Worm (Caenorhabditis elegans) whole organism, L4 larva: ENCODE data around the gene swt-1.
A peak's percentile ranks its signal among the peaks of the same experiment; 100 is the strongest.

Experiments
- F10B5.3 ChIP-seq: sonication (generic microtip); optimal IDR thresholded peaks from 2 replicates; lab custom pipeline; 2016; ENCODE audit warnings: mild to moderate bottlenecking, missing genetic modification characterization, missing compliant biosample characterization
- T20F7.1 ChIP-seq: fragments of 200-800 bp; sonication (Bioruptor generic); optimal IDR thresholded peaks from 2 replicates; lab custom pipeline; 2018; ENCODE audit warnings: mild to moderate bottlenecking, missing genetic modification characterization, missing compliant biosample characterization
- T26A8.4 ChIP-seq: fragments of 200-800 bp; sonication (Bioruptor generic); IDR thresholded peaks from 2 replicates; pipeline ENCODE4 v1.3.6; 2022; ENCODE audit warnings: missing genetic modification characterization, missing compliant biosample characterization
- Y105C5A.15 ChIP-seq: fragments of 200-800 bp; sonication (Bioruptor generic); IDR thresholded peaks from 2 replicates; pipeline ENCODE4 v1.3.6; 2022; ENCODE audit warnings: missing genetic modification characterization, missing compliant biosample characterization
- Y48G9A.11 ChIP-seq: fragments of 200-800 bp; sonication (Bioruptor generic); IDR thresholded peaks from 2 replicates; pipeline ENCODE4 v1.3.6; 2022; ENCODE audit warnings: missing genetic modification reagents, missing genetic modification characterization, missing compliant biosample characterization
- Y5F2A.4 ChIP-seq: fragments of 200-800 bp; sonication (Bioruptor generic); optimal IDR thresholded peaks from 2 replicates; lab custom pipeline; 2018; ENCODE audit warnings: mild to moderate bottlenecking, missing genetic modification characterization, missing compliant biosample characterization
- ZK546.5 ChIP-seq, 2 experiments: sonication (generic microtip); optimal IDR thresholded peaks; 2 replicates each; lab custom pipeline; 2017; ENCODE audit warnings: missing biosample characterization in 2 of 2, missing genetic modification characterization in 2 of 2
- aha-1 ChIP-seq: fragments of 150-350 bp; peaks from one replicate; lab custom pipeline; 2014; ENCODE audit warnings: missing biosample characterization, missing genetic modification characterization
- attf-4 ChIP-seq: sonication (generic microtip); optimal IDR thresholded peaks from 3 replicates; lab custom pipeline; 2017; ENCODE audit warnings: missing biosample characterization, missing genetic modification characterization
- ceh-20 ChIP-seq: fragments of 200-800 bp; sonication (Bioruptor generic); IDR thresholded peaks from 2 replicates; pipeline ENCODE4 v1.3.6; 2022; ENCODE audit warnings: missing genetic modification reagents, missing genetic modification characterization, missing compliant biosample characterization
- ceh-28 ChIP-seq: fragments of 150-350 bp; optimal IDR thresholded peaks from 2 replicates; lab custom pipeline; 2014; ENCODE audit warnings: missing biosample characterization, missing genetic modification reagents, missing genetic modification characterization
- cey-2 ChIP-seq: sonication (generic microtip); optimal IDR thresholded peaks from 3 replicates; lab custom pipeline; 2017; ENCODE audit warnings: missing genetic modification characterization, mild to moderate bottlenecking, missing compliant biosample characterization, antibody characterized with exemption, borderline replicate concordance; ENCODE audit not compliant: insufficient read depth
- daf-16 ChIP-seq, 3 experiments: sonication (generic microtip); optimal IDR thresholded peaks; 2 replicates each; lab custom pipeline; 2016 to 2017; ENCODE audit warnings: missing genetic modification characterization in 3 of 3, missing genetic modification reagents in 3 of 3, mild to moderate bottlenecking in 2 of 3, missing compliant biosample characterization in 2 of 3, missing biosample characterization in 1 of 3, moderate library complexity in 1 of 3
- daf-19 ChIP-seq: fragments of 200-800 bp; sonication (Bioruptor generic); conservative IDR thresholded peaks from 2 replicates; pipeline ENCODE4 v1.3.6; 2022; ENCODE audit warnings: missing genetic modification characterization, missing compliant biosample characterization
- dmd-8 ChIP-seq: fragments of 200-800 bp; sonication (Bioruptor generic); IDR thresholded peaks from 2 replicates; pipeline ENCODE4 v1.3.6; 2022; ENCODE audit warnings: missing genetic modification characterization, missing compliant biosample characterization
- dve-1 ChIP-seq: sonication (generic microtip); optimal IDR thresholded peaks from 2 replicates; lab custom pipeline; 2017; ENCODE audit warnings: antibody characterized with exemption, mild to moderate bottlenecking, missing genetic modification characterization, missing compliant biosample characterization; ENCODE audit not compliant: insufficient read depth
- egl-43 ChIP-seq: fragments of 200-800 bp; sonication (Bioruptor generic); IDR thresholded peaks from 2 replicates; pipeline ENCODE4 v1.3.6; 2022; ENCODE audit warnings: missing genetic modification reagents, missing genetic modification characterization, missing compliant biosample characterization
- fkh-10 ChIP-seq: fragments of 150-350 bp; optimal IDR thresholded peaks from 2 replicates; lab custom pipeline; 2014; ENCODE audit warnings: missing biosample characterization, missing genetic modification reagents, missing genetic modification characterization
- hlh-11 ChIP-seq: fragments of 200-800 bp; sonication (Bioruptor generic); optimal IDR thresholded peaks from 2 replicates; lab custom pipeline; 2018; ENCODE audit warnings: mild to moderate bottlenecking, missing genetic modification characterization, missing compliant biosample characterization
- hlh-30 ChIP-seq: sonication (generic microtip); optimal IDR thresholded peaks from 2 replicates; lab custom pipeline; 2017; ENCODE audit warnings: antibody characterized with exemption, mild to moderate bottlenecking, missing genetic modification characterization, missing compliant biosample characterization; ENCODE audit not compliant: insufficient read depth
- hmg-1.1 ChIP-seq: fragments of 200-800 bp; sonication (Bioruptor generic); IDR thresholded peaks from 2 replicates; pipeline ENCODE4 v1.3.6; 2022; ENCODE audit warnings: missing genetic modification reagents, missing genetic modification characterization, missing compliant biosample characterization
- lim-7 ChIP-seq: fragments of 200-800 bp; sonication (Bioruptor generic); IDR thresholded peaks from 2 replicates; pipeline ENCODE4 v1.3.6; 2022; ENCODE audit warnings: missing genetic modification characterization, missing compliant biosample characterization
- lin-1 ChIP-seq: fragments of 200-800 bp; sonication (Bioruptor generic); IDR thresholded peaks from 2 replicates; pipeline ENCODE4 v1.3.6; 2022; ENCODE audit warnings: missing genetic modification reagents, missing genetic modification characterization, missing compliant biosample characterization
- lin-29 ChIP-seq: fragments of 200-800 bp; sonication (Bioruptor generic); IDR thresholded peaks from 2 replicates; pipeline ENCODE4 v1.3.6; 2022; ENCODE audit warnings: missing genetic modification reagents, missing genetic modification characterization, missing compliant biosample characterization
- mdt-29 ChIP-seq: fragments of 200-800 bp; sonication (Bioruptor generic); IDR thresholded peaks from 2 replicates; pipeline ENCODE4 v1.3.6; 2022; ENCODE audit warnings: missing genetic modification reagents, missing genetic modification characterization, missing compliant biosample characterization
- mep-1 ChIP-seq: fragments of 150-350 bp; sonication (generic microtip); optimal IDR thresholded peaks from 3 replicates; lab custom pipeline; 2014; ENCODE audit warnings: missing biosample characterization, missing genetic modification characterization
- mes-2 ChIP-seq: sonication (generic microtip); optimal IDR thresholded peaks from 2 replicates; lab custom pipeline; 2016; ENCODE audit warnings: missing genotype, mild to moderate bottlenecking, missing genetic modification characterization, missing compliant biosample characterization; ENCODE audit not compliant: poor library complexity, severe bottlenecking
- nhr-11 ChIP-seq: fragments of 150-350 bp; optimal IDR thresholded peaks from 2 replicates; lab custom pipeline; 2014; ENCODE audit warnings: missing biosample characterization, missing genetic modification characterization
- nhr-237 ChIP-seq: sonication (generic microtip); optimal IDR thresholded peaks from 2 replicates; lab custom pipeline; 2017; ENCODE audit warnings: missing biosample characterization, missing genetic modification characterization
- nhr-28 ChIP-seq: fragments of 150-350 bp; optimal IDR thresholded peaks from 2 replicates; lab custom pipeline; 2014; ENCODE audit warnings: missing biosample characterization, missing genetic modification characterization
- nhr-41 ChIP-seq: fragments of 200-800 bp; sonication (Bioruptor generic); IDR thresholded peaks from 2 replicates; pipeline ENCODE4 v1.3.6; 2022; ENCODE audit warnings: missing genetic modification reagents, missing genetic modification characterization, missing compliant biosample characterization
- nhr-42 ChIP-seq: fragments of 200-800 bp; sonication (Bioruptor generic); IDR thresholded peaks from 2 replicates; pipeline ENCODE4 v1.3.6; 2022; ENCODE audit warnings: missing genetic modification characterization, missing compliant biosample characterization
- nhr-77 ChIP-seq: fragments of 150-350 bp; optimal IDR thresholded peaks from 2 replicates; lab custom pipeline; 2014; ENCODE audit warnings: missing biosample characterization, missing genetic modification characterization
- pha-4 ChIP-seq, 2 experiments: fragments of 150-350 bp in 1 of 2; fragments of 200-800 bp in 1 of 2; sonication (Bioruptor generic) in 1 of 2; IDR thresholded peaks in 1 of 2; optimal IDR thresholded peaks in 1 of 2; 2 replicates each; pipeline versions ENCODE4 v1.3.6 to Lab custom; 2014 to 2022; ENCODE audit warnings: missing genetic modification characterization in 2 of 2, missing genetic modification reagents in 2 of 2, missing biosample characterization in 1 of 2, missing compliant biosample characterization in 1 of 2
- pqm-1 ChIP-seq: sonication (generic microtip); optimal IDR thresholded peaks from 2 replicates; lab custom pipeline; 2017; ENCODE audit warnings: missing biosample characterization, missing genetic modification characterization
- set-16 ChIP-seq: fragments of 200-800 bp; sonication (Bioruptor generic); IDR thresholded peaks from 2 replicates; pipeline ENCODE4 v1.3.6; 2022; ENCODE audit warnings: missing genetic modification reagents, missing genetic modification characterization, missing compliant biosample characterization
- snpc-4 ChIP-seq: fragments of 150-350 bp; optimal IDR thresholded peaks from 2 replicates; lab custom pipeline; 2014; ENCODE audit warnings: missing biosample characterization, missing genetic modification characterization
- unc-130 ChIP-seq: sonication (generic microtip); optimal IDR thresholded peaks from 2 replicates; lab custom pipeline; 2016; ENCODE audit warnings: missing genetic modification reagents, missing genetic modification characterization, missing compliant biosample characterization
- unc-62 ChIP-seq, 3 experiments: fragments of 150-350 bp in 1 of 3; sonication (generic microtip); optimal IDR thresholded peaks in 2 of 3; peaks in 1 of 3; 1 replicate in 1 of 3; 2 replicates in 2 of 3; lab custom pipeline; 2014 to 2017; ENCODE audit warnings: missing biosample characterization in 3 of 3, missing genetic modification characterization in 3 of 3, missing genetic modification reagents in 3 of 3, missing genotype in 1 of 3
- zfp-2 ChIP-seq: sonication (generic microtip); optimal IDR thresholded peaks from 2 replicates; lab custom pipeline; 2016; ENCODE audit warnings: mild to moderate bottlenecking, missing genetic modification characterization, missing compliant biosample characterization
- ztf-11 ChIP-seq: fragments of 150-350 bp; optimal IDR thresholded peaks from 2 replicates; lab custom pipeline; 2014; ENCODE audit warnings: missing biosample characterization, missing genetic modification characterization

The swt-1 gene

ce11 chrIV:274185-274584, 33.1 kb upstream of the swt-1 start, which contains the start of gene sma-10 (continued):
- TF ChIP-seq T20F7.1 (GFP tag; lab: Kevin White, UChicago) (peak; percentile 54), nhr-41 (GFP tag; lab: Robert Waterston, UW) (no peak), cey-2 (tag; lab: Kevin White, UChicago) (peak; percentile 38), lim-7 (GFP tag; lab: Robert Waterston, UW) (no peak), mep-1 (tag; lab: Kevin White, UChicago) (peak; percentile 74), ztf-11 (tag; lab: Kevin White, UChicago) (no peak), hlh-11 (tag; lab: Kevin White, UChicago) (peak; percentile 93), unc-130 (GFP tag; lab: Kevin White, UChicago) (no peak), T26A8.4 (GFP tag; lab: Robert Waterston, UW) (no peak), Y48G9A.11 (no peak), ZK546.5 (tag; optimal IDR thresholded peaks at IDR 0.05; lab: Kevin White, UChicago) (no peak), lin-29 (GFP tag; lab: Robert Waterston, UW) (no peak), ceh-20 (GFP tag; lab: Robert Waterston, UW) (no peak)

- TF ChIP-seq hlh-11 (tag; lab: Kevin White, UChicago) (peak; percentile 28), Y5F2A.4 (GFP tag; lab: Kevin White, UChicago) (no peak), zfp-2 (no peak), daf-16 (GFP tag; optimal IDR thresholded peaks at IDR 0.05; lab: Kevin White, UChicago) (no peak), daf-16 (tag; optimal IDR thresholded peaks at IDR 0.05; lab: Kevin White, UChicago) (peak; percentile 78), pqm-1 (peak; percentile 54), nhr-77 (tag; lab: Kevin White, UChicago) (peak; percentile 57), nhr-28 (peak; percentile 64), dve-1 (tag; lab: Kevin White, UChicago) (peak; percentile 48), mdt-29 (GFP tag; lab: Robert Waterston, UW) (no peak)
Observed at ce11 chrIV:275146-275545, 32.2 kb upstream of the swt-1 start.

ce11 chrIV:278284-278683, 29.0 kb upstream of the swt-1 start:
- TF ChIP-seq ceh-20 (GFP tag; lab: Robert Waterston, UW) (no peak), F10B5.3 (tag; lab: Kevin White, UChicago) (no peak), fkh-10 (GFP tag; lab: Kevin White, UChicago) (no peak), nhr-237 (tag; lab: Kevin White, UChicago) (no peak), mep-1 (tag; lab: Kevin White, UChicago) (no peak), ztf-11 (tag; lab: Kevin White, UChicago) (no peak), unc-62 (GFP tag; optimal IDR thresholded peaks at IDR 0.05 in 1 of 2; lab: Kevin White, UChicago) (peak in 1 of 2 experiments; percentile 64), unc-62 (tag; optimal IDR thresholded peaks at IDR 0.05; lab: Kevin White, UChicago) (no peak), mdt-29 (GFP tag; lab: Robert Waterston, UW) (no peak), snpc-4 (tag; lab: Kevin White, UChicago) (no peak)

- 0 out of 2 replicates have a peak, but pooled peaks have one; percentile 40 for TF ChIP-seq dmd-8 (GFP tag; lab: Robert Waterston, UW)
- 0 out of 2 replicates have a peak, but pooled peaks have one; percentile 48 for TF ChIP-seq egl-43 (GFP tag; lab: Robert Waterston, UW)
- peak; percentile 79 for TF ChIP-seq set-16 (GFP tag; lab: Robert Waterston, UW)
Observed at ce11 chrIV:281247-281646, 26.1 kb upstream of the swt-1 start.

- TF ChIP-seq lin-1 (GFP tag; lab: Robert Waterston, UW), result no peak
- no peak for TF ChIP-seq zfp-2
- TF ChIP-seq dve-1 (tag; lab: Kevin White, UChicago), result peak; percentile 62
- TF ChIP-seq hmg-1.1 (GFP tag; lab: Robert Waterston, UW), result peak; percentile 18; the same call in 1 of the 2 replicates
- no peak for TF ChIP-seq daf-19 (GFP tag; lab: Robert Waterston, UW)
- peak; percentile 35 for TF ChIP-seq mes-2 (tag; lab: Kevin White, UChicago)
- TF ChIP-seq nhr-28, result peak; percentile 12
- TF ChIP-seq daf-16 (GFP tag; optimal IDR thresholded peaks at IDR 0.05; lab: Kevin White, UChicago), result no peak
- TF ChIP-seq daf-16 (tag; optimal IDR thresholded peaks at IDR 0.05; lab: Kevin White, UChicago), result peak; percentile 67
- TF ChIP-seq pha-4 (GFP tag; IDR thresholded peaks at IDR 0.05; lab: Robert Waterston, UW), result no peak
- no peak for TF ChIP-seq pha-4 (tag; optimal IDR thresholded peaks at IDR 0.05; lab: Kevin White, UChicago)
- TF ChIP-seq hlh-30, result no peak
- TF ChIP-seq ceh-28 (tag; lab: Kevin White, UChicago), result no peak
- no peak for TF ChIP-seq nhr-11 (tag; lab: Kevin White, UChicago)
- no peak for TF ChIP-seq cey-2 (tag; lab: Kevin White, UChicago)
- TF ChIP-seq nhr-42, result no peak
- TF ChIP-seq Y105C5A.15 (GFP tag; lab: Robert Waterston, UW), result no peak
- no peak for TF ChIP-seq attf-4 (tag; lab: Kevin White, UChicago)
- peak; percentile 93 for TF ChIP-seq aha-1
Observed at ce11 chrIV:282008-282407, 25.3 kb upstream of the swt-1 start.
